Worm (Caenorhabditis elegans): ENCODE measurements around the gene del-8.

ce11 chrX:9551112-9551511, 38.1 kb upstream of the del-8 start:
- TF ChIP-seq rbr-2 (tag; optimal IDR thresholded peaks at IDR 0.05): peak; percentile 83
- TF ChIP-seq lin-1 (GFP tag; IDR thresholded peaks at IDR 0.05): 0 out of 2 replicates have a peak, but pooled peaks have one; percentile 45
- TF ChIP-seq mdl-1 (tag; optimal IDR thresholded peaks at IDR 0.05): peak; percentile 64 to 96
- peak; percentile 66 for TF ChIP-seq nhr-28 (tag; optimal IDR thresholded peaks at IDR 0.05)
- TF ChIP-seq fos-1 (tag; optimal IDR thresholded peaks at IDR 0.05): no peak
- TF ChIP-seq dpl-1 (GFP tag; optimal IDR thresholded peaks at IDR 0.05): no peak
- TF ChIP-seq snpc-4 (tag; optimal IDR thresholded peaks at IDR 0.05): no peak
- TF ChIP-seq ceh-82 (tag; optimal IDR thresholded peaks at IDR 0.05): no peak
- no peak for TF ChIP-seq skn-1 (tag; optimal IDR thresholded peaks at IDR 0.05)
- no peak for TF ChIP-seq nhr-76 (tag; optimal IDR thresholded peaks at IDR 0.05)
- TF ChIP-seq nhr-237 (tag; optimal IDR thresholded peaks at IDR 0.05): no peak
- peak; percentile 62; the same call in 1 of the 2 replicates for TF ChIP-seq nhr-41 (GFP tag; IDR thresholded peaks at IDR 0.05)
- TF ChIP-seq hmg-1.1 (GFP tag; IDR thresholded peaks at IDR 0.05): peak; percentile 67

Measured in whole organism, L4 larva.